Fruit fly (Drosophila melanogaster): ENCODE results near the gene Arts.
A peak's percentile ranks its signal among the peaks of the same experiment; 100 is the strongest.

Gene Arts

DNA sequence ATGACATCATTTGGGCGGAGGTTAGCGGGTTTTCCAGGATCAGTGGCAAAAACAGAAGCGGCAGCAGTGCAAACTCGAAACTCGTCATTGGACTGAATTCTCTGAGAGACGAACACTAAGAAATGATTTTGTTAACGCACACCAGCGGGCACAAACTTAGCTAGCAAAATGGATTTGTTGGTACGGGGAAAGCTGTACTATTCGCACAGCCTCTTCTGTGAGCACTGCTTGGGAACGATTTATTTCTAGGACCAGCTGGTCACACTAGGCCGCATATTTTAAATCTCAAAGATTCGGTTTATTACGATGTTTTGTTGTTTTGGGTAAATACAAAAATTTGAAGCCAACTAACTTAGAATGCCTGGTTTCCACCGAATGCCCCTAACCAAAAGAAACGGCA is 6.5 kb downstream of the Arts start, which contains the start of gene CG4098 (continued):
- peak; percentile 78 for TF ChIP-seq CG12769 (tag; optimal IDR thresholded peaks at IDR 0.05)
- peak; percentile 7 to 39 for TF ChIP-seq Hr51 (GFP tag; optimal IDR thresholded peaks at IDR 0.05)
- no peak for TF ChIP-seq usp (GFP tag; optimal IDR thresholded peaks at IDR 0.05)
- peak; percentile 64 for TF ChIP-seq al (GFP tag; IDR thresholded peaks at IDR 0.05)
- peak; percentile 11 for TF ChIP-seq dm (GFP tag; optimal IDR thresholded peaks at IDR 0.05)
- TF ChIP-seq hb (GFP tag; IDR thresholded peaks at IDR 0.05; ENCODE audit: partially characterized antibody) = no peak
- peak; percentile 44 for TF ChIP-seq CG7839 (tag; optimal IDR thresholded peaks at IDR 0.05)
- TF ChIP-seq CG7963 (GFP tag; IDR thresholded peaks at IDR 0.05; ENCODE audit: partially characterized antibody) = no peak
- peak; percentile 52 for TF ChIP-seq Hmr (GFP tag; optimal IDR thresholded peaks at IDR 0.05)
- peak; percentile 27 for TF ChIP-seq CG3281 (GFP tag; optimal IDR thresholded peaks at IDR 0.05)
- no peak for TF ChIP-seq Kr (GFP tag; optimal IDR thresholded peaks at IDR 0.05)
- TF ChIP-seq fru (optimal IDR thresholded peaks at IDR 0.05) = no peak
- no peak for TF ChIP-seq sqz (GFP tag; optimal IDR thresholded peaks at IDR 0.05)
- TF ChIP-seq CG30403 (GFP tag; optimal IDR thresholded peaks at IDR 0.05) = peak; percentile 64
- peak; percentile 2 for TF ChIP-seq CrebB (tag; optimal IDR thresholded peaks at IDR 0.05)
- TF ChIP-seq sob (GFP tag; IDR thresholded peaks at IDR 0.05) = peak; percentile 82
- peak; percentile 71; the same call in 1 of the 2 replicates for TF ChIP-seq CG14667 (GFP tag; IDR thresholded peaks at IDR 0.05)
- no peak for TF ChIP-seq psq (GFP tag; optimal IDR thresholded peaks at IDR 0.05)
- TF ChIP-seq CG14441 (GFP tag; IDR thresholded peaks at IDR 0.05) = peak; percentile 69
- peak; percentile 65 for TF ChIP-seq CG18599 (GFP tag; optimal IDR thresholded peaks at IDR 0.05)
- TF ChIP-seq CG13775 (GFP tag; optimal IDR thresholded peaks at IDR 0.05) = peak; percentile 41
- peak; percentile 5 for TF ChIP-seq Asciz (GFP tag; optimal IDR thresholded peaks at IDR 0.05)
- peak; percentile 12 for TF ChIP-seq Side (GFP tag; optimal IDR thresholded peaks at IDR 0.05)
- peak; percentile 57 for TF ChIP-seq HLH3B (GFP tag; IDR thresholded peaks at IDR 0.05)
- TF ChIP-seq Bdp1 (GFP tag; optimal IDR thresholded peaks at IDR 0.05) = peak; percentile 46
- TF ChIP-seq ro (GFP tag; IDR thresholded peaks at IDR 0.05) = no peak
- peak; percentile 37 for TF ChIP-seq sd (tag; optimal IDR thresholded peaks at IDR 0.05)
- TF ChIP-seq CG8944 (GFP tag; optimal IDR thresholded peaks at IDR 0.05) = peak; percentile 56
- peak; percentile 69 for TF ChIP-seq Meics (GFP tag; optimal IDR thresholded peaks at IDR 0.05)
- peak; percentile 58 for TF ChIP-seq ems (GFP tag; optimal IDR thresholded peaks at IDR 0.05)
- TF ChIP-seq CG9727 (GFP tag; optimal IDR thresholded peaks at IDR 0.05) = peak; percentile 8
- no peak for TF ChIP-seq tio (GFP tag; optimal IDR thresholded peaks at IDR 0.05)
- peak; percentile 67 for TF ChIP-seq Atf6 (GFP tag; IDR thresholded peaks at IDR 0.05)
- peak; percentile 49 for TF ChIP-seq unpg (GFP tag; optimal IDR thresholded peaks at IDR 0.05)
- peak; percentile 79 for TF ChIP-seq Ptx1 (GFP tag; IDR thresholded peaks at IDR 0.05)
- TF ChIP-seq gro (GFP tag; optimal IDR thresholded peaks at IDR 0.05) = peak; percentile 62
- peak; percentile 84 for TF ChIP-seq CG2120 (GFP tag; optimal IDR thresholded peaks at IDR 0.05)
- peak; percentile 34 for TF ChIP-seq CG10979 (tag; optimal IDR thresholded peaks at IDR 0.05)
- 0 out of 2 replicates have a peak, but pooled peaks have one; percentile 32 for TF ChIP-seq Rx (GFP tag; IDR thresholded peaks at IDR 0.05)
- peak; percentile 77 for TF ChIP-seq H2.0 (GFP tag; IDR thresholded peaks at IDR 0.05)
- TF ChIP-seq ara (GFP tag; IDR thresholded peaks at IDR 0.05) = no peak; the same call in 1 of the 2 replicates
- TF ChIP-seq CG16863 (GFP tag; optimal IDR thresholded peaks at IDR 0.05) = peak; percentile 35
- peak; percentile 40 for TF ChIP-seq sug (tag; optimal IDR thresholded peaks at IDR 0.05)
- TF ChIP-seq GATAe (GFP tag; conservative IDR thresholded peaks at IDR 0.05) = no peak
- peak; percentile 52; the same call in 1 of the 2 replicates for TF ChIP-seq E2f1 (GFP tag; IDR thresholded peaks at IDR 0.05)
- TF ChIP-seq CG11723 (GFP tag; optimal IDR thresholded peaks at IDR 0.05) = no peak
- TF ChIP-seq Ets65A (GFP tag) = no peak
- TF ChIP-seq CG14710 (tag; optimal IDR thresholded peaks at IDR 0.05) = peak; percentile 5
- TF ChIP-seq Trl (optimal IDR thresholded peaks at IDR 0.05) = no peak
- peak; percentile 72 for TF ChIP-seq Trl (GFP tag; optimal IDR thresholded peaks at IDR 0.05)
- TF ChIP-seq Lhr (GFP tag; optimal IDR thresholded peaks at IDR 0.05) = no peak
- TF ChIP-seq CG12299 (tag; optimal IDR thresholded peaks at IDR 0.05) = no peak

Measured in whole organism, embryonic.